Worm (Caenorhabditis elegans) whole organism, L2 larva: ENCODE results near the gene smut-1.

Source experiments
- elt-3 ChIP-seq: sonication (generic microtip); optimal IDR thresholded peaks from 2 replicates; lab custom pipeline; 2017; ENCODE audit warnings: missing biosample characterization, missing genetic modification characterization
- skn-1 ChIP-seq: sonication (generic microtip); optimal IDR thresholded peaks from 2 replicates; lab custom pipeline; 2017; ENCODE audit warnings: missing biosample characterization, missing genetic modification characterization
- snpc-4 ChIP-seq: fragments of 150-350 bp; optimal IDR thresholded peaks from 2 replicates; lab custom pipeline; 2014; ENCODE audit warnings: missing biosample characterization, missing genetic modification characterization

- TF ChIP-seq skn-1, result no peak
- peak; percentile 24 for TF ChIP-seq snpc-4
- TF ChIP-seq elt-3, result no peak
Observed at ce11 chrV:6107474-6107873, 10.6 kb downstream of the smut-1 start, which contains the start of gene cwf-19L1.
